Fruit fly (Drosophila melanogaster) whole organism, embryonic: Measurements from ENCODE around the gene Ugt35E1.

ENCODE experiments used
- Bgb ChIP-seq: fragments of 200-800 bp; sonication (Bioruptor generic); IDR thresholded peaks from 2 replicates; pipeline ENCODE4 v1.3.6; 2022; ENCODE audit warnings: missing biosample characterization, missing genetic modification characterization; ENCODE audit not compliant: partially characterized antibody
- Bteb2 ChIP-seq: fragments of 200-800 bp; sonication (Bioruptor generic); optimal IDR thresholded peaks from 2 replicates; lab custom pipeline; 2016; ENCODE audit warnings: missing biosample characterization, missing genetic modification characterization
- CG10565 ChIP-seq: fragments of 200-800 bp; sonication (Bioruptor generic); optimal IDR thresholded peaks from 3 replicates; lab custom pipeline; 2016; ENCODE audit warnings: missing biosample characterization, mild to moderate bottlenecking, missing genetic modification characterization
- CG11398 ChIP-seq: fragments of 200-800 bp; sonication (Bioruptor generic); optimal IDR thresholded peaks from 2 replicates; lab custom pipeline; 2016; ENCODE audit warnings: missing biosample characterization, missing genetic modification characterization
- CG12299 ChIP-seq: fragments of 200-800 bp; sonication (Bioruptor generic); optimal IDR thresholded peaks from 2 replicates; lab custom pipeline; 2018; ENCODE audit warnings: missing biosample characterization, mild to moderate bottlenecking, missing genetic modification characterization
- CG12744 ChIP-seq: fragments of 200-800 bp; sonication (Bioruptor generic); optimal IDR thresholded peaks from 2 replicates; lab custom pipeline; 2016; ENCODE audit warnings: missing biosample characterization, missing genetic modification characterization
- CG13296 ChIP-seq: fragments of 200-800 bp; sonication (Bioruptor generic); optimal IDR thresholded peaks from 3 replicates; lab custom pipeline; 2018; ENCODE audit warnings: missing biosample characterization, mild to moderate bottlenecking, missing genetic modification characterization
- CG14050 ChIP-seq: fragments of 200-800 bp; sonication (Bioruptor generic); IDR thresholded peaks from 3 replicates; pipeline ENCODE4 v1.3.6; 2022; ENCODE audit warnings: missing biosample characterization, missing genetic modification characterization
- CG14667 ChIP-seq: fragments of 200-800 bp; sonication (Bioruptor generic); IDR thresholded peaks from 2 replicates; pipeline ENCODE4 v1.3.6; 2022; ENCODE audit warnings: missing biosample characterization, missing genetic modification characterization
- CG16863 ChIP-seq: fragments of 200-800 bp; sonication (Bioruptor generic); optimal IDR thresholded peaks from 3 replicates; lab custom pipeline; 2016; ENCODE audit warnings: missing biosample characterization, missing genetic modification characterization
- CG2678 ChIP-seq: fragments of 200-800 bp; sonication (Bioruptor generic); optimal IDR thresholded peaks from 3 replicates; lab custom pipeline; 2019; ENCODE audit warnings: missing biosample characterization, mild to moderate bottlenecking, missing genetic modification characterization, moderate library complexity
- CG2875 ChIP-seq: fragments of 200-800 bp; sonication (Bioruptor generic); optimal IDR thresholded peaks from 2 replicates; lab custom pipeline; 2017; ENCODE audit warnings: missing biosample characterization, mild to moderate bottlenecking, missing genetic modification characterization, missing genetic modification reagents
- CG31224 ChIP-seq: fragments of 200-800 bp; sonication (Bioruptor generic); IDR thresholded peaks from 2 replicates; pipeline ENCODE4 v1.3.6; 2022; ENCODE audit warnings: missing biosample characterization, missing genetic modification characterization
- CG31441 ChIP-seq: fragments of 200-800 bp; sonication (Bioruptor generic); IDR thresholded peaks from 2 replicates; pipeline ENCODE4 v1.3.6; 2022; ENCODE audit warnings: missing biosample characterization, missing genetic modification characterization
- CG3163 ChIP-seq: fragments of 200-800 bp; sonication (Bioruptor generic); optimal IDR thresholded peaks from 3 replicates; lab custom pipeline; 2016; ENCODE audit warnings: missing biosample characterization, missing genetic modification characterization
- CG32532 ChIP-seq: fragments of 200-800 bp; sonication (Bioruptor generic); IDR thresholded peaks from 2 replicates; pipeline ENCODE4 v1.3.6; 2022; ENCODE audit warnings: missing biosample characterization, missing genetic modification characterization
- CG33557 ChIP-seq: fragments of 200-800 bp; sonication (Bioruptor generic); optimal IDR thresholded peaks from 2 replicates; lab custom pipeline; 2019; ENCODE audit warnings: missing biosample characterization, mild to moderate bottlenecking, missing genetic modification characterization, moderate library complexity
- CG3407 ChIP-seq: fragments of 200-800 bp; sonication (Bioruptor generic); optimal IDR thresholded peaks from 2 replicates; lab custom pipeline; 2018; ENCODE audit warnings: missing biosample characterization, mild to moderate bottlenecking, missing genetic modification characterization
- CG3726 ChIP-seq: fragments of 200-800 bp; sonication (Bioruptor generic); IDR thresholded peaks from 3 replicates; pipeline ENCODE4, ENCODE4 v1.3.6; 2022; ENCODE audit warnings: missing biosample characterization, missing genetic modification characterization
- CG4360 ChIP-seq: fragments of 200-800 bp; sonication (Bioruptor generic); IDR thresholded peaks from 2 replicates; pipeline ENCODE4 v1.3.6; 2022; ENCODE audit warnings: missing biosample characterization, missing genetic modification characterization
- CG4854 ChIP-seq: fragments of 200-800 bp; sonication (Bioruptor generic); optimal IDR thresholded peaks from 2 replicates; lab custom pipeline; 2016; ENCODE audit warnings: missing biosample characterization, missing genetic modification characterization, inconsistent platforms
- CG6854 ChIP-seq: fragments of 200-800 bp; sonication (Bioruptor generic); optimal IDR thresholded peaks from 3 replicates; lab custom pipeline; 2017; ENCODE audit warnings: missing biosample characterization, mild to moderate bottlenecking, missing genetic modification characterization
- CG9797 ChIP-seq: fragments of 200-800 bp; sonication (Bioruptor generic); optimal IDR thresholded peaks from 3 replicates; lab custom pipeline; 2018; ENCODE audit warnings: missing biosample characterization, mild to moderate bottlenecking, missing genetic modification characterization
- Camta ChIP-seq: fragments of 200-800 bp; sonication (Bioruptor generic); optimal IDR thresholded peaks from 2 replicates; lab custom pipeline; 2016; ENCODE audit warnings: missing biosample characterization, missing genetic modification characterization
- Dek ChIP-seq: fragments of 200-800 bp; sonication (Bioruptor generic); optimal IDR thresholded peaks from 3 replicates; lab custom pipeline; 2019; ENCODE audit warnings: missing biosample characterization, mild to moderate bottlenecking, missing genetic modification characterization, moderate library complexity
- Dfd ChIP-seq, 2 experiments: fragments of >200 bp; optimal IDR thresholded peaks; 2 replicates each; lab custom pipeline; 2017; ENCODE audit warnings: missing biosample characterization in 2 of 2, missing genetic modification characterization in 2 of 2
- Elba2 ChIP-seq: fragments of 200-800 bp; sonication (Bioruptor generic); optimal IDR thresholded peaks from 3 replicates; lab custom pipeline; 2016; ENCODE audit warnings: missing biosample characterization, missing genetic modification characterization
- Ets65A ChIP-seq: fragments of 200-800 bp; sonication (Bioruptor generic); peaks from one replicate; lab custom pipeline; 2016; ENCODE audit warnings: missing biosample characterization, missing genetic modification characterization
- Fer1 ChIP-seq: fragments of 200-800 bp; sonication (Bioruptor generic); optimal IDR thresholded peaks from 2 replicates; lab custom pipeline; 2017; ENCODE audit warnings: missing biosample characterization, mild to moderate bottlenecking, missing genetic modification characterization
- Fer2 ChIP-seq: fragments of 200-800 bp; sonication (Bioruptor generic); optimal IDR thresholded peaks from 2 replicates; lab custom pipeline; 2018; ENCODE audit warnings: missing biosample characterization, mild to moderate bottlenecking, missing genetic modification characterization, moderate library complexity
- NC2α ChIP-seq: fragments of 200-800 bp; sonication (Bioruptor generic); optimal IDR thresholded peaks from 2 replicates; lab custom pipeline; 2016; ENCODE audit warnings: missing biosample characterization, missing genetic modification characterization
- NfI ChIP-seq: fragments of 200-800 bp; sonication (Bioruptor generic); optimal IDR thresholded peaks from 3 replicates; lab custom pipeline; 2018; ENCODE audit warnings: missing biosample characterization, mild to moderate bottlenecking, missing genetic modification characterization, moderate library complexity
- Optix ChIP-seq: fragments of 200-800 bp; sonication (Bioruptor generic); IDR thresholded peaks from 3 replicates; pipeline ENCODE4 v1.3.6; 2022; ENCODE audit warnings: missing biosample characterization, missing genetic modification characterization
- Sox100B ChIP-seq: fragments of 200-800 bp; sonication (Bioruptor generic); optimal IDR thresholded peaks from 3 replicates; lab custom pipeline; 2018; ENCODE audit warnings: missing biosample characterization, mild to moderate bottlenecking, missing genetic modification characterization
- bbx ChIP-seq: fragments of 200-800 bp; sonication (Bioruptor generic); IDR thresholded peaks from 2 replicates; pipeline ENCODE4 v1.3.6; 2022; ENCODE audit warnings: missing biosample characterization, missing genetic modification characterization; ENCODE audit not compliant: partially characterized antibody
- gsb-n ChIP-seq: fragments of 200-800 bp; sonication (Bioruptor generic); optimal IDR thresholded peaks from 3 replicates; lab custom pipeline; 2018; ENCODE audit warnings: missing biosample characterization, mild to moderate bottlenecking, missing genetic modification characterization
- hkb ChIP-seq, 2 experiments: fragments of 200-800 bp in 1 of 2; fragments of >200 bp in 1 of 2; sonication (Bioruptor generic) in 1 of 2; IDR thresholded peaks in 1 of 2; optimal IDR thresholded peaks in 1 of 2; 2 replicates each; pipeline versions ENCODE4 v1.3.6 to Lab custom; 2017 to 2022; ENCODE audit warnings: missing biosample characterization in 1 of 2, missing genetic modification characterization in 1 of 2
- ken ChIP-seq: fragments of 200-800 bp; sonication (Bioruptor generic); IDR thresholded peaks from 3 replicates; pipeline ENCODE4 v1.3.6; 2022; ENCODE audit warnings: missing biosample characterization, missing genetic modification characterization
- knrl ChIP-seq: fragments of 200-800 bp; sonication (Bioruptor generic); IDR thresholded peaks from 3 replicates; pipeline ENCODE4 v1.3.6; 2022; ENCODE audit warnings: missing biosample characterization, missing genetic modification characterization; ENCODE audit not compliant: partially characterized antibody
- lilli ChIP-seq: fragments of 200-800 bp; sonication (Bioruptor generic); optimal IDR thresholded peaks from 3 replicates; lab custom pipeline; 2016; ENCODE audit warnings: missing biosample characterization, missing genetic modification characterization
- lola ChIP-seq, 3 experiments: fragments of >200 bp in 2 of 3; fragments of 200-800 bp in 1 of 3; sonication (Bioruptor generic) in 1 of 3; optimal IDR thresholded peaks; 2 replicates each; lab custom pipeline; 2017 to 2019; ENCODE audit warnings: missing biosample characterization in 3 of 3, missing genetic modification characterization in 3 of 3, mild to moderate bottlenecking in 1 of 3, moderate library complexity in 1 of 3
- mam ChIP-seq: fragments of 200-800 bp; sonication (Bioruptor generic); optimal IDR thresholded peaks from 3 replicates; lab custom pipeline; 2016; ENCODE audit warnings: missing biosample characterization, missing genetic modification characterization
- oc ChIP-seq: fragments of 200-800 bp; sonication (Bioruptor generic); optimal IDR thresholded peaks from 2 replicates; lab custom pipeline; 2018; ENCODE audit warnings: missing biosample characterization, mild to moderate bottlenecking, missing genetic modification characterization, moderate library complexity
- pnt ChIP-seq: fragments of 200-800 bp; sonication (Bioruptor generic); optimal IDR thresholded peaks from 3 replicates; lab custom pipeline; 2016; ENCODE audit warnings: missing biosample characterization, missing genetic modification characterization
- sim ChIP-seq: fragments of 200-800 bp; sonication (Bioruptor generic); IDR thresholded peaks from 2 replicates; pipeline ENCODE4 v1.3.6; 2022; ENCODE audit warnings: missing biosample characterization, missing genetic modification characterization
- sr ChIP-seq: fragments of 200-800 bp; sonication (Bioruptor generic); IDR thresholded peaks from 3 replicates; pipeline ENCODE4 v1.3.6; 2022; ENCODE audit warnings: missing biosample characterization, missing genetic modification characterization
- ssp ChIP-seq: fragments of 200-800 bp; sonication (Bioruptor generic); IDR thresholded peaks from 2 replicates; pipeline ENCODE4 v1.3.6; 2022; ENCODE audit warnings: missing biosample characterization, missing genetic modification characterization
- tgo ChIP-seq: fragments of 200-800 bp; sonication (Bioruptor generic); IDR thresholded peaks from 3 replicates; pipeline ENCODE4 v1.3.6; 2022; ENCODE audit warnings: missing biosample characterization, missing genetic modification characterization
- vfl ChIP-seq: fragments of 200-800 bp; sonication (Bioruptor generic); optimal IDR thresholded peaks from 2 replicates; lab custom pipeline; 2016; ENCODE audit warnings: missing biosample characterization, missing genetic modification characterization
- z ChIP-seq: fragments of 200-800 bp; sonication (Bioruptor generic); IDR thresholded peaks from 3 replicates; pipeline ENCODE4 v1.3.6; 2022; ENCODE audit warnings: missing biosample characterization, missing genetic modification characterization
- zen ChIP-seq: fragments of 200-800 bp; sonication (Bioruptor generic); optimal IDR thresholded peaks from 3 replicates; lab custom pipeline; 2018; ENCODE audit warnings: missing biosample characterization, mild to moderate bottlenecking, missing genetic modification characterization, moderate library complexity

The Ugt35E1 gene

dm6 chr3R:11197389-11197716 lies 31.5 kb upstream of the Ugt35E1 start, which contains the start of gene cu:
Gene cu (plus strand): TSS chr3R:11197592.
- no peak for TF ChIP-seq CG32532 (GFP tag; lab: Robert Waterston, UW)
- no peak for TF ChIP-seq CG14667 (GFP tag; lab: Robert Waterston, UW)
- no peak for TF ChIP-seq CG31224 (GFP tag; lab: Robert Waterston, UW)
- no peak for TF ChIP-seq CG12299 (tag; lab: Kevin White, UChicago)
- no peak for TF ChIP-seq knrl (GFP tag; lab: Robert Waterston, UW)
- peak; percentile 71 for TF ChIP-seq CG11398 (GFP tag; lab: Kevin White, UChicago)
- TF ChIP-seq CG14050 (GFP tag; lab: Robert Waterston, UW) = no peak
- TF ChIP-seq z (GFP tag; lab: Robert Waterston, UW) = no peak
- TF ChIP-seq vfl (GFP tag; lab: Kevin White, UChicago) = no peak
- no peak for TF ChIP-seq NC2α (GFP tag; lab: Kevin White, UChicago)
- no peak for TF ChIP-seq CG6854 (GFP tag; lab: Kevin White, UChicago)
- peak; percentile 85; the same call in 2 of the 3 replicates for TF ChIP-seq Optix
- no peak for TF ChIP-seq CG3407 (GFP tag; lab: Kevin White, UChicago)
- no peak for TF ChIP-seq tgo
- no peak for TF ChIP-seq ssp (GFP tag; lab: Robert Waterston, UW)
- TF ChIP-seq Dek (tag; lab: Kevin White, UChicago) = no peak
- TF ChIP-seq CG2678 (tag; lab: Kevin White, UChicago) = no peak
- TF ChIP-seq gsb-n (tag; lab: Kevin White, UChicago) = no peak
- no peak for TF ChIP-seq oc (tag; lab: Kevin White, UChicago)
- TF ChIP-seq zen (tag; lab: Kevin White, UChicago) = no peak
- TF ChIP-seq lola (GFP tag; optimal IDR thresholded peaks at IDR 0.05; lab: Kevin White, UChicago) = peak in 1 of 3 experiments; percentile 26
- TF ChIP-seq Ets65A (GFP tag; lab: Kevin White, UChicago) = no peak
- no peak for TF ChIP-seq ken
- peak; percentile 33 for TF ChIP-seq hkb (optimal IDR thresholded peaks at IDR 0.05; lab: Kevin White, UChicago)
- no peak for TF ChIP-seq hkb (GFP tag; IDR thresholded peaks at IDR 0.05; lab: Robert Waterston, UW)
- no peak for TF ChIP-seq lilli (GFP tag; lab: Kevin White, UChicago)
- TF ChIP-seq CG13296 (GFP tag; lab: Kevin White, UChicago) = no peak
- peak in 1 of 2 experiments; percentile 28 for TF ChIP-seq Dfd (GFP tag; optimal IDR thresholded peaks at IDR 0.05; lab: Kevin White, UChicago)
- TF ChIP-seq CG10565 (GFP tag; lab: Kevin White, UChicago) = no peak
- TF ChIP-seq Elba2 (GFP tag; lab: Kevin White, UChicago) = no peak
- no peak for TF ChIP-seq Camta (GFP tag; lab: Kevin White, UChicago)
- TF ChIP-seq sr (GFP tag; lab: Robert Waterston, UW) = peak; percentile 6
- TF ChIP-seq CG3726 (GFP tag; lab: Robert Waterston, UW) = no peak
- no peak for TF ChIP-seq CG2875 (GFP tag; lab: Kevin White, UChicago)
- TF ChIP-seq CG12744 (GFP tag; lab: Kevin White, UChicago) = no peak
- peak; percentile 90 for TF ChIP-seq mam (GFP tag; lab: Kevin White, UChicago)
- TF ChIP-seq sim (GFP tag; lab: Robert Waterston, UW) = no peak
- TF ChIP-seq NfI (GFP tag; lab: Kevin White, UChicago) = no peak
- TF ChIP-seq Bgb (GFP tag; lab: Robert Waterston, UW) = peak; percentile 26; the same call in 1 of the 2 replicates
- no peak for TF ChIP-seq CG4854 (GFP tag; lab: Kevin White, UChicago)
- no peak for TF ChIP-seq CG9797 (GFP tag; lab: Kevin White, UChicago)
- no peak for TF ChIP-seq CG33557 (GFP tag; lab: Kevin White, UChicago)
- TF ChIP-seq CG31441 = peak; percentile 44; the same call in 1 of the 2 replicates
- no peak for TF ChIP-seq Fer2
- no peak for TF ChIP-seq CG16863 (GFP tag; lab: Kevin White, UChicago)
- TF ChIP-seq Bteb2 = no peak
- no peak for TF ChIP-seq Sox100B (GFP tag; lab: Kevin White, UChicago)
- TF ChIP-seq Fer1 (GFP tag; lab: Kevin White, UChicago) = no peak
- TF ChIP-seq CG4360 = no peak
- no peak for TF ChIP-seq CG3163
- TF ChIP-seq pnt = no peak
- peak; percentile 13; the same call in 1 of the 2 replicates for TF ChIP-seq bbx (GFP tag; lab: Robert Waterston, UW)
